Fruit fly (Drosophila melanogaster): ENCODE results near the gene pdgy.
A peak's percentile ranks its signal among the peaks of the same experiment; 100 is the strongest.

DNA sequence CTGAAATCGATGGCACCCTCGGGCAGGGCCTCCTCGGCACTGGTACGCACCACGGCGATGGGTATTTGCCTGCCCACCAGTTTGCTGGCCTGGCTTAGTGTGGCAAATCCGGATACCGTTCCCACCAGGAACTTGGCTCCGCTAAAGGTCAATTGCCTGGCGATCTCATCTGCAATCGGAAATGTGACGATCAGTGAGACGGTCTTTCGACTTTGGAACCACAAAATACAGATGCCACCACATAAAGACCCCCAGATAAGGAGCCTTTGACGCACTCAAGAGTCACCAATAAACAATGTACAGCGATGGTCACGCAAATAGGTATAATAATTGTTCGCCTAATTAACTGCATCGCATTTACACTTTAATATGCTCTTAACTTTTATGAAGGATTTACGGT lies 17.1 kb downstream of the pdgy start:
- TF ChIP-seq lz (GFP tag; optimal IDR thresholded peaks at IDR 0.05) (no peak), CG7368 (GFP tag; optimal IDR thresholded peaks at IDR 0.05) (no peak), CG16779 (tag; optimal IDR thresholded peaks at IDR 0.05) (no peak), ss (GFP tag; optimal IDR thresholded peaks at IDR 0.05) (peak; percentile 15 to 48), CG10631 (GFP tag; optimal IDR thresholded peaks at IDR 0.05) (no peak), Gug (GFP tag; IDR thresholded peaks at IDR 0.05) (no peak), pdm3 (GFP tag; optimal IDR thresholded peaks at IDR 0.05) (no peak), CG8319 (GFP tag; optimal IDR thresholded peaks at IDR 0.05) (no peak), CG31627 (GFP tag; optimal IDR thresholded peaks at IDR 0.05) (no peak), fd59A (GFP tag; optimal IDR thresholded peaks at IDR 0.05) (no peak), CG11762 (GFP tag; optimal IDR thresholded peaks at IDR 0.05; ENCODE audit: insufficient read depth) (no peak), CG6808 (GFP tag; optimal IDR thresholded peaks at IDR 0.05) (peak; percentile 3), Lpt (GFP tag; optimal IDR thresholded peaks at IDR 0.05) (no peak), CG11902 (GFP tag; optimal IDR thresholded peaks at IDR 0.05) (no peak)
